Fruit fly (Drosophila melanogaster): ENCODE measurements around the gene CG14434.

CG14434 gene

DNA sequence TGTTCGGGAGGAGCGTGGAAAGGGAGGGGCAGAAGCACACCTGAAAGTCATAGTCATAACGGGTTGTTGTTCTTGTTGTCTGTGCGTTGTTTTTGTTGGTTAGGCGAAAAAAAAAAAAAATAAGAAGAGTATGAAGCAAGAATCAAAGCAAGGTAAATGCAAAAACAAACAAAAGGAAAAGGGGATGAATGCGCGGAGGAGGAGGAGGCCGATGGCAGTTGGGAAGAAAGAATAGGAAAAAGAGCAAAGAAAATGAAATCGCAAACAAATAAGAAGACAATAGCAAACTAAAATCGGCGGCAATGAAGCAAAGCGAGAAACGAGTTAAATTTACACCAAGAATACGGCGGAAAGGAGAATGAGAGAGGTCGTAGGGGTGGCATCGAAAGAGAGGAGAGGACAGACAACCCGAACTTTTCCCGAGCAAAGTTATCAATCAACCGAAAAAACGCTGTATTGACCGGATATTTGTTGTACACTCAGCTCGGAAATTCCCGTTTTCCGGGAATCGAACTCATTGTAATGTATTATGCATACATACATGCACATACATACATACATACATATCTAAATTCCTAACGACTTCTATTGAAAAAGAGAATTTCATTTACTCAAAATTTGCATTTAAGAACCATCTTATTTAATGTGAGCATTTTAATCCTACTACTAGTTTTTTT, 6.4 kb downstream of the CG14434 start (continued):
- TF ChIP-seq tll (GFP tag; optimal IDR thresholded peaks at IDR 0.05), result no peak
- TF ChIP-seq Hr39 (optimal IDR thresholded peaks at IDR 0.05), result no peak
- TF ChIP-seq insv (GFP tag; optimal IDR thresholded peaks at IDR 0.05), result no peak
- peak; percentile 18 for TF ChIP-seq CG14710 (tag; optimal IDR thresholded peaks at IDR 0.05)
- TF ChIP-seq CG34376 (GFP tag; optimal IDR thresholded peaks at IDR 0.05), result no peak
- TF ChIP-seq CG10654 (GFP tag; optimal IDR thresholded peaks at IDR 0.05), result no peak
- no peak for TF ChIP-seq Hr78 (GFP tag; optimal IDR thresholded peaks at IDR 0.05)
- TF ChIP-seq Fer2 (tag; optimal IDR thresholded peaks at IDR 0.05), result no peak
- no peak for TF ChIP-seq pnt (GFP tag; optimal IDR thresholded peaks at IDR 0.05)
- TF ChIP-seq Oaz (GFP tag; IDR thresholded peaks at IDR 0.05), result no peak
- no peak for TF ChIP-seq CG3995 (GFP tag; optimal IDR thresholded peaks at IDR 0.05)
- peak; percentile 51 for TF ChIP-seq Oli (tag; optimal IDR thresholded peaks at IDR 0.05)
- no peak for TF ChIP-seq twi (tag; optimal IDR thresholded peaks at IDR 0.05)
- TF ChIP-seq CG13624 (GFP tag; optimal IDR thresholded peaks at IDR 0.05), result no peak
- TF ChIP-seq unc-4 (GFP tag; IDR thresholded peaks at IDR 0.05; ENCODE audit: partially characterized antibody), result no peak
- no peak for TF ChIP-seq toy (GFP tag; IDR thresholded peaks at IDR 0.05)
- TF ChIP-seq CG3847 (GFP tag; IDR thresholded peaks at IDR 0.05), result no peak
- no peak for TF ChIP-seq Max (GFP tag; optimal IDR thresholded peaks at IDR 0.05)
- TF ChIP-seq sima (GFP tag; optimal IDR thresholded peaks at IDR 0.05), result no peak
- no peak for TF ChIP-seq tin (GFP tag; optimal IDR thresholded peaks at IDR 0.05)
- no peak for TF ChIP-seq CG10565 (GFP tag; optimal IDR thresholded peaks at IDR 0.05)
- TF ChIP-seq pros (GFP tag; optimal IDR thresholded peaks at IDR 0.05), result peak; percentile 10
- no peak for TF ChIP-seq cad (GFP tag; optimal IDR thresholded peaks at IDR 0.05)
- no peak for TF ChIP-seq CG14667 (GFP tag; IDR thresholded peaks at IDR 0.05)
- TF ChIP-seq CG12744 (GFP tag; optimal IDR thresholded peaks at IDR 0.05), result no peak
- TF ChIP-seq org-1 (GFP tag; optimal IDR thresholded peaks at IDR 0.05), result no peak
- peak; percentile 59; the same call in 2 of the 3 replicates for TF ChIP-seq dysf (GFP tag; IDR thresholded peaks at IDR 0.05)
- TF ChIP-seq NFAT (GFP tag; IDR thresholded peaks at IDR 0.05), result no peak
- no peak for TF ChIP-seq CG4617 (GFP tag; optimal IDR thresholded peaks at IDR 0.05; ENCODE audit: borderline replicate concordance)
- TF ChIP-seq CG11560 (tag; IDR thresholded peaks at IDR 0.05), result no peak
- no peak for TF ChIP-seq Doc3 (GFP tag; IDR thresholded peaks at IDR 0.05; ENCODE audit: partially characterized antibody)
- TF ChIP-seq MBD-R2 (GFP tag; IDR thresholded peaks at IDR 0.05), result no peak
- no peak for TF ChIP-seq Dip2 (GFP tag; IDR thresholded peaks at IDR 0.05)
- peak; percentile 11 for TF ChIP-seq unpg (GFP tag; optimal IDR thresholded peaks at IDR 0.05)
- no peak for TF ChIP-seq CG1647 (GFP tag; optimal IDR thresholded peaks at IDR 0.05)
- peak; percentile 37 for TF ChIP-seq dmrt99B (tag; optimal IDR thresholded peaks at IDR 0.05)
- TF ChIP-seq ewg (GFP tag; optimal IDR thresholded peaks at IDR 0.05), result no peak
- TF ChIP-seq h (optimal IDR thresholded peaks at IDR 0.05), result no peak
- TF ChIP-seq CG8359 (GFP tag; optimal IDR thresholded peaks at IDR 0.05; ENCODE audit: borderline replicate concordance), result no peak
- TF ChIP-seq crc (GFP tag; optimal IDR thresholded peaks at IDR 0.05), result no peak
- no peak for TF ChIP-seq CG42726 (GFP tag; IDR thresholded peaks at IDR 0.05; ENCODE audit: partially characterized antibody)
- peak; percentile 57; the same call in 1 of the 2 replicates for TF ChIP-seq Ptx1 (GFP tag; IDR thresholded peaks at IDR 0.05)
- TF ChIP-seq CG17359 (tag; optimal IDR thresholded peaks at IDR 0.05), result peak; percentile 36
- TF ChIP-seq corto (GFP tag; optimal IDR thresholded peaks at IDR 0.05), result no peak
- no peak for TF ChIP-seq CG9437 (GFP tag; optimal IDR thresholded peaks at IDR 0.05)
- TF ChIP-seq CG4328 (GFP tag; optimal IDR thresholded peaks at IDR 0.05), result no peak
- no peak for TF ChIP-seq trem (tag; optimal IDR thresholded peaks at IDR 0.05)
- no peak for TF ChIP-seq CG31388 (GFP tag; optimal IDR thresholded peaks at IDR 0.05)
- TF ChIP-seq vnd (GFP tag; IDR thresholded peaks at IDR 0.05; ENCODE audit: partially characterized antibody), result no peak
- no peak for TF ChIP-seq fru (optimal IDR thresholded peaks at IDR 0.05)
- no peak for TF ChIP-seq inv (GFP tag; IDR thresholded peaks at IDR 0.05; ENCODE audit: partially characterized antibody)
